Worm (Caenorhabditis elegans): ENCODE results near the gene str-222.
A peak's percentile ranks its signal among the peaks of the same experiment; 100 is the strongest.

The str-222 gene

ce11 chrV:1623429-1623828, 12.5 kb upstream of the str-222 start:
- TF ChIP-seq nhr-12 (tag; optimal IDR thresholded peaks at IDR 0.05) = no peak
- TF ChIP-seq ZK546.5 (tag; optimal IDR thresholded peaks at IDR 0.05) = peak; percentile 31

- no peak for TF ChIP-seq nhr-237 (tag; optimal IDR thresholded peaks at IDR 0.05)
- peak; percentile 35 for TF ChIP-seq ZK546.5 (tag; optimal IDR thresholded peaks at IDR 0.05)
- TF ChIP-seq pha-4 (tag; optimal IDR thresholded peaks at IDR 0.05) = peak; percentile 11
Observed at ce11 chrV:1624340-1624739, 11.6 kb upstream of the str-222 start, which contains the start of gene nhr-110. nhr-110 (minus strand) TSS chrV:1624440.

ce11 chrV:1626720-1627119, 9.2 kb upstream of the str-222 start, which contains the start of gene nhr-237:
nhr-237 (minus strand) TSS chrV:1626820.
- TF ChIP-seq ZK546.5 (tag; optimal IDR thresholded peaks at IDR 0.05) (peak; percentile 31), unc-39 (tag; optimal IDR thresholded peaks at IDR 0.05) (no peak)

- TF ChIP-seq mml-1 (tag; optimal IDR thresholded peaks at IDR 0.05) (no peak), pqm-1 (tag; optimal IDR thresholded peaks at IDR 0.05) (no peak), ama-1 (optimal IDR thresholded peaks at IDR 0.05) (no peak), elt-2 (tag; optimal IDR thresholded peaks at IDR 0.05) (no peak), sea-2 (GFP tag; optimal IDR thresholded peaks at IDR 0.05) (no peak), jun-1 (tag; optimal IDR thresholded peaks at IDR 0.05) (no peak), ceh-28 (tag; optimal IDR thresholded peaks at IDR 0.05) (no peak), nhr-25 (tag; optimal IDR thresholded peaks at IDR 0.05) (peak; percentile 57), skn-1 (tag; optimal IDR thresholded peaks at IDR 0.05) (peak; percentile 39), nhr-77 (tag; optimal IDR thresholded peaks at IDR 0.05) (peak; percentile 44), pha-4 (tag; optimal IDR thresholded peaks at IDR 0.05) (peak; percentile 54), ceh-82 (tag; optimal IDR thresholded peaks at IDR 0.05) (no peak), nhr-23 (tag; optimal IDR thresholded peaks at IDR 0.05) (peak; percentile 49), nfya-1 (tag; optimal IDR thresholded peaks at IDR 0.05; ENCODE audit: insufficient read depth) (peak; percentile 18), daf-12 (tag; optimal IDR thresholded peaks at IDR 0.05) (no peak), nhr-43 (tag; optimal IDR thresholded peaks at IDR 0.05; ENCODE audit: poor library complexity, severe bottlenecking) (peak; percentile 78), lin-39 (tag; optimal IDR thresholded peaks at IDR 0.05) (no peak)
Observed at ce11 chrV:1627269-1627668, 8.7 kb upstream of the str-222 start.

- TF ChIP-seq pha-4 (tag; optimal IDR thresholded peaks at IDR 0.05) (peak; percentile 11), ztf-4 (tag; optimal IDR thresholded peaks at IDR 0.05) (no peak), fkh-2 (tag; optimal IDR thresholded peaks at IDR 0.05) (no peak), mml-1 (tag; optimal IDR thresholded peaks at IDR 0.05) (no peak), nhr-77 (tag; optimal IDR thresholded peaks at IDR 0.05) (peak; percentile 66), ZK546.5 (tag; optimal IDR thresholded peaks at IDR 0.05) (peak; percentile 47), lin-15B (tag; optimal IDR thresholded peaks at IDR 0.05) (no peak), zag-1 (tag; optimal IDR thresholded peaks at IDR 0.05) (no peak), nhr-28 (tag; optimal IDR thresholded peaks at IDR 0.05) (peak; percentile 50), sea-2 (GFP tag; optimal IDR thresholded peaks at IDR 0.05) (no peak), ztf-11 (tag; optimal IDR thresholded peaks at IDR 0.05) (no peak), snpc-4 (tag; optimal IDR thresholded peaks at IDR 0.05) (no peak), nhr-76 (tag; optimal IDR thresholded peaks at IDR 0.05) (no peak), egl-5 (tag; optimal IDR thresholded peaks at IDR 0.05) (no peak), unc-39 (tag; optimal IDR thresholded peaks at IDR 0.05) (no peak), ama-1 (optimal IDR thresholded peaks at IDR 0.05) (no peak)
Observed at ce11 chrV:1629329-1629728, 6.6 kb upstream of the str-222 start, which contains the start of gene nhr-238. nhr-238 (minus strand) TSS chrV:1629432.

ce11 chrV:1631148-1631547, 4.8 kb upstream of the str-222 start, which contains the start of gene Y46H3D.8:
Y46H3D.8 (minus strand) TSS chrV:1631248.
- TF ChIP-seq nhr-76 (tag; optimal IDR thresholded peaks at IDR 0.05) = no peak

- no peak for TF ChIP-seq tbx-2 (tag; optimal IDR thresholded peaks at IDR 0.05)
- no peak for TF ChIP-seq elt-1 (tag; optimal IDR thresholded peaks at IDR 0.05)
- TF ChIP-seq nhr-43 (tag; optimal IDR thresholded peaks at IDR 0.05; ENCODE audit: poor library complexity, severe bottlenecking) = no peak
- TF ChIP-seq mml-1 (tag; optimal IDR thresholded peaks at IDR 0.05) = no peak
- no peak for TF ChIP-seq nhr-67 (tag; optimal IDR thresholded peaks at IDR 0.05)
- TF ChIP-seq daf-12 (tag; optimal IDR thresholded peaks at IDR 0.05) = no peak
- no peak for TF ChIP-seq mdl-1 (tag; optimal IDR thresholded peaks at IDR 0.05)
- TF ChIP-seq pha-4 (tag; optimal IDR thresholded peaks at IDR 0.05) = no peak
- no peak for TF ChIP-seq nfya-1 (tag; optimal IDR thresholded peaks at IDR 0.05; ENCODE audit: insufficient read depth)
- TF ChIP-seq fkh-10 (GFP tag; optimal IDR thresholded peaks at IDR 0.05) = no peak
- no peak for TF ChIP-seq ZK546.5 (tag; optimal IDR thresholded peaks at IDR 0.05)
- TF ChIP-seq R02D3.7 (tag; optimal IDR thresholded peaks at IDR 0.05) = no peak
- TF ChIP-seq jun-1 (tag; optimal IDR thresholded peaks at IDR 0.05) = no peak
- TF ChIP-seq unc-62 (GFP tag; optimal IDR thresholded peaks at IDR 0.05) = no peak
Observed at ce11 chrV:1631717-1632116, 4.2 kb upstream of the str-222 start, which contains the start of gene irld-17. irld-17 (plus strand) TSS chrV:1632017.
